Worm (Caenorhabditis elegans) whole organism, midembryonic: Measurements from ENCODE around the gene rps-14.

Experiments used
- T22C8.4 ChIP-seq: fragments of 200-800 bp; sonication (Bioruptor generic); IDR thresholded peaks from 2 replicates; pipeline ENCODE4 v1.3.6; 2022; ENCODE audit warnings: missing genetic modification characterization, missing compliant biosample characterization
- cog-1 ChIP-seq: sonication (generic microtip); optimal IDR thresholded peaks from 2 replicates; lab custom pipeline; 2016; ENCODE audit warnings: missing genetic modification characterization, missing compliant biosample characterization
- flt-1 ChIP-seq: fragments of 200-800 bp; sonication (Bioruptor generic); IDR thresholded peaks from 2 replicates; pipeline ENCODE4 v1.3.6; 2022; ENCODE audit warnings: missing genetic modification characterization, missing compliant biosample characterization
- klf-2 ChIP-seq: fragments of 200-800 bp; sonication (Bioruptor generic); conservative IDR thresholded peaks from 2 replicates; pipeline ENCODE4 v1.3.6; 2022; ENCODE audit warnings: missing genetic modification reagents, missing genetic modification characterization, missing compliant biosample characterization
- med-1 ChIP-seq: sonication (generic microtip); optimal IDR thresholded peaks from 2 replicates; lab custom pipeline; 2017; ENCODE audit warnings: missing genetic modification characterization, mild to moderate bottlenecking, missing compliant biosample characterization, antibody characterized with exemption, missing genetic modification reagents; ENCODE audit not compliant: insufficient read depth
- ref-1 ChIP-seq: fragments of 200-800 bp; sonication (Bioruptor generic); conservative IDR thresholded peaks from 2 replicates; pipeline ENCODE4 v1.3.6; 2022; ENCODE audit warnings: missing genetic modification reagents, missing genetic modification characterization, missing compliant biosample characterization
- tab-1 ChIP-seq: fragments of 200-800 bp; sonication (Bioruptor generic); IDR thresholded peaks from 2 replicates; pipeline ENCODE4 v1.3.6; 2022; ENCODE audit warnings: missing genetic modification characterization, missing compliant biosample characterization
- ztf-23 ChIP-seq: fragments of 200-800 bp; sonication (Bioruptor generic); IDR thresholded peaks from 2 replicates; pipeline ENCODE4 v1.3.6; 2022; ENCODE audit warnings: missing genetic modification reagents, missing genetic modification characterization, missing compliant biosample characterization
- ztf-29 ChIP-seq: fragments of 200-800 bp; sonication (Bioruptor generic); IDR thresholded peaks from 2 replicates; pipeline ENCODE4 v1.3.6; 2022; ENCODE audit warnings: missing genetic modification reagents, missing genetic modification characterization, missing compliant biosample characterization

Gene rps-14

ce11 chrIII:7210486-7210885 is 31.1 kb upstream of the rps-14 start:
- TF ChIP-seq ref-1 (GFP tag; lab: Robert Waterston, UW) (no peak), klf-2 (GFP tag; lab: Robert Waterston, UW) (no peak), med-1 (GFP tag; lab: Kevin White, UChicago) (no peak), tab-1 (GFP tag; lab: Robert Waterston, UW) (no peak), cog-1 (tag; lab: Kevin White, UChicago) (no peak), flt-1 (GFP tag; lab: Robert Waterston, UW) (no peak), ztf-29 (GFP tag; lab: Robert Waterston, UW) (no peak), ztf-23 (GFP tag; lab: Robert Waterston, UW) (no peak), T22C8.4 (GFP tag; lab: Robert Waterston, UW) (no peak)

ce11 chrIII:7209721-7210120 is 30.3 kb upstream of the rps-14 start, which contains the start of gene R151.2:
Gene R151.2 (plus strand): TSS chrIII:7209967.
- no peak for TF ChIP-seq klf-2 (GFP tag; lab: Robert Waterston, UW)
- TF ChIP-seq flt-1 (GFP tag; lab: Robert Waterston, UW), result no peak
- TF ChIP-seq T22C8.4 (GFP tag; lab: Robert Waterston, UW), result no peak
- no peak for TF ChIP-seq ztf-23 (GFP tag; lab: Robert Waterston, UW)
- no peak for TF ChIP-seq tab-1 (GFP tag; lab: Robert Waterston, UW)

- TF ChIP-seq ref-1 (GFP tag; lab: Robert Waterston, UW) (no peak), med-1 (GFP tag; lab: Kevin White, UChicago) (no peak), ztf-29 (GFP tag; lab: Robert Waterston, UW) (peak; percentile 61; the same call in 1 of the 2 replicates), tab-1 (GFP tag; lab: Robert Waterston, UW) (no peak), klf-2 (GFP tag; lab: Robert Waterston, UW) (no peak), ztf-23 (GFP tag; lab: Robert Waterston, UW) (0 out of 2 replicates have a peak, but pooled peaks have one; percentile 28), cog-1 (tag; lab: Kevin White, UChicago) (peak; percentile 66), flt-1 (GFP tag; lab: Robert Waterston, UW) (0 out of 2 replicates have a peak, but pooled peaks have one; percentile 13), T22C8.4 (GFP tag; lab: Robert Waterston, UW) (no peak)
Observed at ce11 chrIII:7207903-7208497, 28.6 kb upstream of the rps-14 start, which contains the start of gene rpl-6. Gene rpl-6 (plus strand): TSS chrIII:7208447.

DNA sequence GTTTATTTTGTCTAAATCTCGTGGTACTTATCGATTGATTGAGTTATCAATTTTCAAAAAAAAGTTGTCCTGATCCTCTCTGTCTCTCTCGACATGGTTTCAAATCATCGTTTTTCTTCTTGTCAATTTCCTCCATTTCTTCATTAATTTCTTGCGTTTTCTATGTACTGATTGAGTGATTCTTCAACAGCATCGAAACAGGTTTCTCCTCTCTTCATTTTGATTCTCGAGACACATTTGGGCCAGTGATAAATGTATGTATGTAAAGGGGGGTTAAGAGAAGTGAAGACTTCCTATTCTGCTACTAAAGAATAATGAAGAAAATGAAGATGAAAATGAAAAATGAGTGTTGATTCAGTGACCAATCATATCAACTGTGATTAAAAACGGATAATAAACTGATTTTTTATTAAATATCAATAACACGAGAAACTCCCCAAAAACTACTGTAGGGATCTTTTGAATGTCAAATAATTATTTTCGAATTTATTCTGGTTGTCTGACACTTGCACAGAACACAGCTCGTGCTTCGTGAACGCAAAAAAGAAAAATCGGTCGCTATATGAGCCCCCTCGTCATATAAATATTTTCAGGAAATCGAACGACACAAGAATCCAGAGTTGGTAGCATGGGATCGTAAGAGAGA is 23.9 kb upstream of the rps-14 start:
- TF ChIP-seq ztf-23 (GFP tag; lab: Robert Waterston, UW) (no peak), ztf-29 (GFP tag; lab: Robert Waterston, UW) (no peak), tab-1 (GFP tag; lab: Robert Waterston, UW) (no peak), T22C8.4 (GFP tag; lab: Robert Waterston, UW) (no peak), med-1 (GFP tag; lab: Kevin White, UChicago) (no peak), klf-2 (GFP tag; lab: Robert Waterston, UW) (no peak), flt-1 (GFP tag; lab: Robert Waterston, UW) (no peak), ref-1 (GFP tag; lab: Robert Waterston, UW) (no peak), cog-1 (tag; lab: Kevin White, UChicago) (no peak)

DNA sequence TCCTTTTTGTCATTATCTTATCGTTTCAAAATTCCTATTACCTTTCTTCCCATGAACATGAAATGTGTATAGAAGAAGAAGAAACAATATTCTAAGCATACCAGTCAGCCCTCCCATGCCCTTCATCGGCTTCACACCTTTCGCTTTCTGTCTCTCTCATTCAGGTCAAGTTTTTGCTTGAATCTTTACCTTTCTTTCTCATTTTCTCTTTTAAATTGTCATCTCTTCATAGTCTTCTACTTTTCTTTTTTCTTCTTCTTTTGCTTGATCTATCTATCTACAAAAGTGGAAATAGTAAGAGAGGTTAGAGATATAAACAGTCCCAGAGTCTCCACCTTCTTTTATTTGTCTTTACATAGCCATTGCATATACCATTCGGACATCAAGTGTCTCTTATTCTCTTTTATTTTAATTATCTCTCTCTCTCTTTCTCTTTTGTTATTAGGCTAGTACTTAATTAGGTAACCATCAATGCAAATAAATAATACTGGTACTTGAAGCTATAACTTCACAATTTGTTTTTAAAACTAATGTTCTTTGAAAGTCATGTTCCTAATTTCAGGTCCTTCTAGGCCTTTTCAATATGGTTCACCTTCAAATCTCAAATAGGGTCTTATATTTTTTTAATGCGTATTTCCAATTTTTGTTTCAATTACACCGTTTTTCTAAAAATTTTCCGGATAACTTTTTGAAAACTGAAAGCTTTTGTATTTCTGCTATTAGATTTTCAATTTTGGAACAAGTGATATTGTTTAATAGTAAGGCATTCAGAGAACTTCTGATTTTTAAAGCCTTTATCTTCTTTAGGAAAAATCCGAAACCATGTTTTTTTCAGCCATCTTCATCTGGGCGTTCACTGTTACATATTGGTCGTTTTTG is 22.2 kb upstream of the rps-14 start, which contains the start of gene dpy-31:
Gene dpy-31 (plus strand): TSS at position 829 of the 879 bp plus-strand sequence.
- TF ChIP-seq flt-1 (GFP tag; lab: Robert Waterston, UW), result no peak
- peak; percentile 31; the same call in 1 of the 2 replicates for TF ChIP-seq ztf-29 (GFP tag; lab: Robert Waterston, UW)
- no peak for TF ChIP-seq cog-1 (tag; lab: Kevin White, UChicago)

DNA sequence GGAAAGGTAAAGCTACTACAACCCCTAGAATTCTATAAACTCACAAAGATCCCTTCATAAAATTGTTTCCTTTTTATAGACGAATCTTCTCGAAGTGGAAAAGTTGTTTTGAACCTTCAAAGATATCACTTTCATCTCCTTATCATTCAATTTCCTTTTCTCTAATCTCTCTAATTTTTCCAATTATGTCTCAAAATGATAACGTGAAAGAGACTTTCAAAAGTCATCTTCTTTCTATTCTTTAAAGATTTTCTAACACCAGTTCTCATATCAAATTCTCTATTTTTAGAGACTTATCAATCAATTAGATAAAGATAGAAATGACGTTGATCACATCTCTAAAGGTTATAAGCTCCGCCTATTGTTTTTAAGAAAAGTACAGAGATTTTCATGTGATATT is 20.1 kb upstream of the rps-14 start:
- TF ChIP-seq ref-1 (GFP tag; lab: Robert Waterston, UW), result no peak
- no peak for TF ChIP-seq ztf-29 (GFP tag; lab: Robert Waterston, UW)
- no peak for TF ChIP-seq klf-2 (GFP tag; lab: Robert Waterston, UW)
- no peak for TF ChIP-seq med-1 (GFP tag; lab: Kevin White, UChicago)
- TF ChIP-seq cog-1 (tag; lab: Kevin White, UChicago), result no peak
- TF ChIP-seq T22C8.4 (GFP tag; lab: Robert Waterston, UW), result no peak
- TF ChIP-seq flt-1 (GFP tag; lab: Robert Waterston, UW), result no peak
- no peak for TF ChIP-seq ztf-23 (GFP tag; lab: Robert Waterston, UW)
- no peak for TF ChIP-seq tab-1 (GFP tag; lab: Robert Waterston, UW)

DNA sequence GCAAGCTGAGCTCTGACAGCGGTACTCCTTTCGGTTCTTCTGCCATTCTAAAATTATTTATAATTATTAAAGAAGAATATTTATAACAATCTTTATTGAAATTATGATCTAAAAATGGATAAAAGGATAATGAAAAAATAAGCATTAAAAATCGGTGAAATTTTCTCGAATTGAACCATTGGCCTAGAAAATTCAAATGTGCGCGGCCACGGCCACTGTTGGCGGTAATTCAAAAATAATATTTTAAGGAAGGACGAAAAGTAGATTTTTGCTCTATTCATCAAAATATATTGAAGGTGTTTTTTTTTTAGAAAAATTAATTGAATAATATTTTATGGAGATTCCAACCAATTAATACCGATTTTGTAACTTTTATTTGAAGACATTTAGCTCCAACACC is 19.4 kb upstream of the rps-14 start, which contains the start of gene pfd-5:
Gene pfd-5 (minus strand): TSS at position 47 of the 400 bp plus-strand sequence.
- TF ChIP-seq tab-1 (GFP tag; lab: Robert Waterston, UW) (no peak), ref-1 (GFP tag; lab: Robert Waterston, UW) (no peak), T22C8.4 (GFP tag; lab: Robert Waterston, UW) (no peak; the same call in 1 of the 2 replicates), klf-2 (GFP tag; lab: Robert Waterston, UW) (peak; percentile 71; the same call in 1 of the 2 replicates), ztf-23 (GFP tag; lab: Robert Waterston, UW) (peak; percentile 74), flt-1 (GFP tag; lab: Robert Waterston, UW) (peak; percentile 84), ztf-29 (GFP tag; lab: Robert Waterston, UW) (no peak), cog-1 (tag; lab: Kevin White, UChicago) (peak; percentile 52)

DNA sequence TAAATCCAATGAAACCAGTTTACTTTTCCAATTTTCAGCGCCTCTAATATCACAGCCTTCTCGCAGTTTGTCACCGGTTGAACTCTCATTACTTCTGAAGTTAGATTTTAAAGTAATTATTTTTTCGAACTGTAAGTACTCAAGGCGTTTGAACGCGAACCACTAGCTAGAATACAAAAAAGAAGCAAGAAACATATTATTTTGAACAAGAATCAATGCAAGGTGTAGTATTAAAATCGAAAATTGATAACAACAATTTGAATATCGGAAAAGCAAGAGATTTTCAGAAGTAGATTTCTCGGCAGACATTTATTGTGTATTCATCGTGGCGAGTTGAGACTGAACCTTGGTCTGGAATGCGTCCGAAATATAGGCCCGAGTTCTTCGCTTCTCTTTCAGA is 18.6 kb upstream of the rps-14 start, which contains the start of gene exos-9:
Gene exos-9 (minus strand): TSS at position 101 of the 400 bp plus-strand sequence.
- TF ChIP-seq med-1 (GFP tag; lab: Kevin White, UChicago) (no peak), cog-1 (tag; lab: Kevin White, UChicago) (no peak), flt-1 (GFP tag; lab: Robert Waterston, UW) (no peak), ztf-29 (GFP tag; lab: Robert Waterston, UW) (no peak), tab-1 (GFP tag; lab: Robert Waterston, UW) (no peak), ref-1 (GFP tag; lab: Robert Waterston, UW) (no peak), ztf-23 (GFP tag; lab: Robert Waterston, UW) (no peak), T22C8.4 (GFP tag; lab: Robert Waterston, UW) (no peak), klf-2 (GFP tag; lab: Robert Waterston, UW) (no peak)
